Worm (Caenorhabditis elegans) whole organism, young adult: ENCODE data around the gene C02B10.3.

Experiments used
- B0336.3 ChIP-seq: fragments of 200-800 bp; sonication (Bioruptor generic); IDR thresholded peaks from 2 replicates; pipeline ENCODE4 v1.3.6; 2022; ENCODE audit warnings: missing genetic modification characterization, missing compliant biosample characterization
- F55B11.4 ChIP-seq: sonication (generic microtip); optimal IDR thresholded peaks from 2 replicates; lab custom pipeline; 2016; ENCODE audit warnings: missing compliant biosample characterization, missing genetic modification characterization, borderline replicate concordance; ENCODE audit not compliant: insufficient read depth
- F57A8.1 ChIP-seq: fragments of 200-800 bp; sonication (Bioruptor generic); optimal IDR thresholded peaks from 2 replicates; lab custom pipeline; 2018; ENCODE audit warnings: mild to moderate bottlenecking, missing genetic modification characterization, moderate library complexity, missing compliant biosample characterization
- F57C9.4 ChIP-seq: sonication (generic microtip); optimal IDR thresholded peaks from 2 replicates; lab custom pipeline; 2017; ENCODE audit warnings: mild to moderate bottlenecking, missing genetic modification characterization, missing compliant biosample characterization
- K12H6.12 ChIP-seq: fragments of 200-800 bp; sonication (Bioruptor generic); optimal IDR thresholded peaks from 2 replicates; lab custom pipeline; 2018; ENCODE audit warnings: mild to moderate bottlenecking, missing genetic modification characterization, missing compliant biosample characterization
- Y53G8AR.9 ChIP-seq: fragments of 200-800 bp; sonication (Bioruptor generic); conservative IDR thresholded peaks from 2 replicates; pipeline ENCODE4 v1.3.6; 2022; ENCODE audit warnings: missing genetic modification reagents, missing genetic modification characterization, missing compliant biosample characterization
- Y56A3A.18 ChIP-seq: fragments of 200-800 bp; sonication (Bioruptor generic); IDR thresholded peaks from 2 replicates; pipeline ENCODE4 v1.3.6; 2022; ENCODE audit warnings: missing genetic modification reagents, missing genetic modification characterization, missing compliant biosample characterization
- ama-1 ChIP-seq, 3 experiments: fragments of 150-350 bp in 1 of 3; sonication (generic microtip) in 2 of 3; optimal IDR thresholded peaks; 2 replicates each; lab custom pipeline; 2014 to 2018; ENCODE audit warnings: missing biosample characterization in 2 of 3, missing genetic modification characterization in 2 of 3, missing genetic modification reagents in 2 of 3
- aptf-3 ChIP-seq: fragments of 200-800 bp; sonication (Bioruptor generic); IDR thresholded peaks from 2 replicates; pipeline ENCODE4 v1.3.6; 2022; ENCODE audit warnings: missing genetic modification characterization, missing compliant biosample characterization
- athp-1 ChIP-seq: sonication (generic microtip); optimal IDR thresholded peaks from 2 replicates; lab custom pipeline; 2017; ENCODE audit warnings: mild to moderate bottlenecking, missing genetic modification characterization, missing compliant biosample characterization
- bed-1 ChIP-seq: fragments of 200-800 bp; sonication (Bioruptor generic); IDR thresholded peaks from 2 replicates; pipeline ENCODE4 v1.3.6; 2022; ENCODE audit warnings: missing genetic modification reagents, missing genetic modification characterization, missing compliant biosample characterization
- ceh-27 ChIP-seq: fragments of 200-800 bp; sonication (Bioruptor generic); optimal IDR thresholded peaks from 2 replicates; lab custom pipeline; 2018; ENCODE audit warnings: mild to moderate bottlenecking, missing genetic modification characterization, moderate library complexity, missing compliant biosample characterization
- dox-1 ChIP-seq: fragments of 200-800 bp; sonication (Bioruptor generic); IDR thresholded peaks from 2 replicates; pipeline ENCODE4 v1.3.6; 2022; ENCODE audit warnings: missing genetic modification reagents, missing genetic modification characterization, missing compliant biosample characterization
- dpff-1 ChIP-seq: sonication (generic microtip); optimal IDR thresholded peaks from 2 replicates; lab custom pipeline; 2017; ENCODE audit warnings: mild to moderate bottlenecking, missing genetic modification characterization, missing compliant biosample characterization
- egl-44 ChIP-seq: fragments of 200-800 bp; sonication (Bioruptor generic); IDR thresholded peaks from 2 replicates; pipeline ENCODE4 v1.3.6; 2022; ENCODE audit warnings: missing genetic modification reagents, missing genetic modification characterization, missing compliant biosample characterization
- egrh-3 ChIP-seq: fragments of 200-800 bp; sonication (Bioruptor generic); IDR thresholded peaks from 2 replicates; pipeline ENCODE4 v1.3.6; 2022; ENCODE audit warnings: missing genetic modification reagents, missing genetic modification characterization, missing compliant biosample characterization
- fkh-3 ChIP-seq: sonication (generic microtip); optimal IDR thresholded peaks from 2 replicates; lab custom pipeline; 2016; ENCODE audit warnings: mild to moderate bottlenecking, missing genetic modification characterization, missing compliant biosample characterization
- hmg-1.2 ChIP-seq: fragments of 200-800 bp; sonication (Bioruptor generic); IDR thresholded peaks from 2 replicates; pipeline ENCODE4 v1.3.6; 2022; ENCODE audit warnings: missing genetic modification reagents, missing genetic modification characterization, missing compliant biosample characterization
- hsf-1 ChIP-seq: fragments of 200-800 bp; sonication (Bioruptor generic); IDR thresholded peaks from 2 replicates; pipeline ENCODE4 v1.3.6; 2022; ENCODE audit warnings: missing genetic modification reagents, missing genetic modification characterization, missing compliant biosample characterization
- lin-26 ChIP-seq: fragments of 200-800 bp; sonication (Bioruptor generic); IDR thresholded peaks from 2 replicates; pipeline ENCODE4 v1.3.6; 2022; ENCODE audit warnings: missing genetic modification reagents, missing genetic modification characterization, missing compliant biosample characterization
- lin-35 ChIP-seq, 3 experiments: fragments of 150-350 bp in 2 of 3; sonication (generic microtip) in 1 of 3; optimal IDR thresholded peaks; 2 replicates each; lab custom pipeline; 2014 to 2018; ENCODE audit warnings: missing biosample characterization in 3 of 3, missing genetic modification characterization in 3 of 3, missing genetic modification reagents in 3 of 3
- lir-1 ChIP-seq: fragments of 200-800 bp; sonication (Bioruptor generic); conservative IDR thresholded peaks from 2 replicates; pipeline ENCODE4 v1.3.6; 2022; ENCODE audit warnings: missing genetic modification reagents, missing genetic modification characterization, missing compliant biosample characterization
- lsl-1 ChIP-seq: fragments of 200-800 bp; sonication (Bioruptor generic); optimal IDR thresholded peaks from 2 replicates; lab custom pipeline; 2018; ENCODE audit warnings: mild to moderate bottlenecking, missing genetic modification characterization, moderate library complexity, missing compliant biosample characterization
- nhr-120 ChIP-seq: fragments of 200-800 bp; sonication (Bioruptor generic); IDR thresholded peaks from 2 replicates; pipeline ENCODE4 v1.3.6; 2022; ENCODE audit warnings: missing genetic modification characterization, missing compliant biosample characterization
- nhr-80 ChIP-seq: sonication (generic microtip); optimal IDR thresholded peaks from 2 replicates; lab custom pipeline; 2016; ENCODE audit warnings: missing genetic modification characterization, missing compliant biosample characterization
- nhr-90 ChIP-seq: sonication (generic microtip); optimal IDR thresholded peaks from 2 replicates; lab custom pipeline; 2016; ENCODE audit warnings: missing genotype, mild to moderate bottlenecking, missing genetic modification characterization, missing compliant biosample characterization
- rpc-1 ChIP-seq, 2 experiments: fragments of 150-350 bp in 1 of 2; sonication (generic microtip) in 1 of 2; optimal IDR thresholded peaks; 2 replicates each; lab custom pipeline; 2014 to 2018; ENCODE audit warnings: missing biosample characterization in 1 of 2, missing genetic modification characterization in 1 of 2, missing genetic modification reagents in 1 of 2, missing genotype in 1 of 2
- sdz-38 ChIP-seq: sonication (generic microtip); optimal IDR thresholded peaks from 2 replicates; lab custom pipeline; 2016; ENCODE audit warnings: missing genotype, missing genetic modification characterization, missing compliant biosample characterization
- sea-2 ChIP-seq: fragments of 200-800 bp; sonication (Bioruptor generic); IDR thresholded peaks from 2 replicates; pipeline ENCODE4 v1.3.6; 2022; ENCODE audit warnings: missing genetic modification characterization, missing compliant biosample characterization
- sptf-2 ChIP-seq: fragments of 200-800 bp; sonication (Bioruptor generic); optimal IDR thresholded peaks from 2 replicates; lab custom pipeline; 2018; ENCODE audit warnings: mild to moderate bottlenecking, missing genetic modification characterization, missing compliant biosample characterization
- tbp1 ChIP-seq: fragments of 200-800 bp; sonication (Bioruptor generic); optimal IDR thresholded peaks from 2 replicates; lab custom pipeline; 2018; ENCODE audit warnings: mild to moderate bottlenecking, missing genetic modification characterization, missing compliant biosample characterization
- unc-62 ChIP-seq: fragments of 150-350 bp; optimal IDR thresholded peaks from 2 replicates; lab custom pipeline; 2014; ENCODE audit warnings: missing biosample characterization, missing genetic modification reagents, missing genetic modification characterization
- ztf-18 ChIP-seq: sonication (generic microtip); optimal IDR thresholded peaks from 2 replicates; lab custom pipeline; 2016; ENCODE audit warnings: missing genotype, mild to moderate bottlenecking, missing genetic modification characterization, missing compliant biosample characterization
- ztf-6 ChIP-seq: fragments of 200-800 bp; sonication (Bioruptor generic); IDR thresholded peaks from 2 replicates; pipeline ENCODE4 v1.3.6; 2022; ENCODE audit warnings: missing genetic modification reagents, missing genetic modification characterization, missing compliant biosample characterization

C02B10.3 gene

ce11 chrIV:5103229-5103894 lies at the start of gene C02B10.3:
TSS of gene C02B10.3 (minus strand) at chrIV:5103279.
- TF ChIP-seq egrh-3 (GFP tag; lab: Robert Waterston, UW) (no peak), sdz-38 (tag; lab: Kevin White, UChicago) (no peak), hmg-1.2 (GFP tag; lab: Robert Waterston, UW) (peak; percentile 7; the same call in 1 of the 2 replicates), F55B11.4 (no peak), K12H6.12 (tag; lab: Kevin White, UChicago) (peak; percentile 36), F57A8.1 (GFP tag; lab: Kevin White, UChicago) (no peak)

- no peak for TF ChIP-seq B0336.3 (GFP tag; lab: Robert Waterston, UW)
- TF ChIP-seq lin-35 (GFP tag; optimal IDR thresholded peaks at IDR 0.05; lab: Kevin White, UChicago) = no peak
Measured at ce11 chrIV:5152391-5152790, 49.3 kb upstream of the C02B10.3 start, which contains the start of gene soc-2. TSS of gene soc-2 (minus strand) at chrIV:5152491.

- TF ChIP-seq lin-26 (no peak), lir-1 (GFP tag; lab: Robert Waterston, UW) (no peak), sptf-2 (no peak), ceh-27 (GFP tag; lab: Kevin White, UChicago) (no peak), hsf-1 (no peak), dox-1 (GFP tag; lab: Robert Waterston, UW) (no peak), nhr-80 (tag; lab: Kevin White, UChicago) (no peak), rpc-1 (optimal IDR thresholded peaks at IDR 0.05; lab: Kevin White, UChicago) (no peak), rpc-1 (tag; optimal IDR thresholded peaks at IDR 0.05; lab: Kevin White, UChicago) (no peak), ama-1 (optimal IDR thresholded peaks at IDR 0.05; lab: Kevin White, UChicago) (no peak), ama-1 (GFP tag; optimal IDR thresholded peaks at IDR 0.05; lab: Kevin White, UChicago) (no peak), fkh-3 (tag; lab: Kevin White, UChicago) (no peak)
- TF ChIP-seq, all 124 proteins: peak for 0
Measured at ce11 chrIV:5149793-5150192, 46.7 kb upstream of the C02B10.3 start, which contains the start of gene C24D10.5. TSS of gene C24D10.5 (plus strand) at chrIV:5150093.

ce11 chrIV:5139972-5140371 lies 36.9 kb upstream of the C02B10.3 start:
- no peak for TF ChIP-seq egl-44 (GFP tag; lab: Robert Waterston, UW)
- TF ChIP-seq nhr-90 = no peak
- no peak for TF ChIP-seq F57C9.4 (tag; lab: Kevin White, UChicago)
- TF ChIP-seq aptf-3 (GFP tag; lab: Robert Waterston, UW) = no peak
- no peak for TF ChIP-seq Y56A3A.18 (GFP tag; lab: Robert Waterston, UW)

ce11 chrIV:5139189-5139588 lies 36.1 kb upstream of the C02B10.3 start:
- no peak for TF ChIP-seq ztf-18 (tag; lab: Kevin White, UChicago)
- TF ChIP-seq lsl-1 = no peak
- TF ChIP-seq nhr-120 (GFP tag; lab: Robert Waterston, UW) = no peak
- no peak for TF ChIP-seq ztf-6 (GFP tag; lab: Robert Waterston, UW)
- TF ChIP-seq K12H6.12 (tag; lab: Kevin White, UChicago) = no peak
- no peak for TF ChIP-seq Y53G8AR.9
- TF ChIP-seq athp-1 (tag; lab: Kevin White, UChicago) = no peak
- no peak for TF ChIP-seq tbp1 (GFP tag; lab: Kevin White, UChicago)
- TF ChIP-seq sea-2 = no peak
- no peak for TF ChIP-seq unc-62
- TF ChIP-seq dpff-1 (tag; lab: Kevin White, UChicago) = no peak
- TF ChIP-seq bed-1 = no peak
